Worm (Caenorhabditis elegans) whole organism, early embryonic: ENCODE results near the gene F58F12.4.

ENCODE experiments used
- F13C5.2 ChIP-seq: sonication (generic microtip); optimal IDR thresholded peaks from 2 replicates; lab custom pipeline; 2017; ENCODE audit warnings: mild to moderate bottlenecking, missing genetic modification characterization, inconsistent platforms, missing compliant biosample characterization
- ama-1 ChIP-seq: fragments of 150-350 bp; optimal IDR thresholded peaks from 2 replicates; lab custom pipeline; 2014
- ceh-13 ChIP-seq: fragments of 200-800 bp; sonication (Bioruptor generic); optimal IDR thresholded peaks from 2 replicates; lab custom pipeline; 2018; ENCODE audit warnings: mild to moderate bottlenecking, missing genetic modification characterization, missing compliant biosample characterization
- ceh-36 ChIP-seq: sonication (generic microtip); optimal IDR thresholded peaks from 2 replicates; lab custom pipeline; 2016; ENCODE audit warnings: missing genetic modification characterization, inconsistent platforms, missing compliant biosample characterization
- ets-7 ChIP-seq: sonication (generic microtip); optimal IDR thresholded peaks from 2 replicates; lab custom pipeline; 2016; ENCODE audit warnings: missing genotype, missing genetic modification characterization, missing compliant biosample characterization
- flt-1 ChIP-seq: fragments of 200-800 bp; sonication (Bioruptor generic); IDR thresholded peaks from 2 replicates; pipeline ENCODE4 v1.3.6; 2022; ENCODE audit warnings: missing genetic modification characterization, missing compliant biosample characterization
- hmbx-1 ChIP-seq: sonication (generic microtip); optimal IDR thresholded peaks from 2 replicates; lab custom pipeline; 2016; ENCODE audit warnings: mild to moderate bottlenecking, missing genetic modification characterization, missing compliant biosample characterization
- sea-1 ChIP-seq: fragments of 200-800 bp; sonication (Bioruptor generic); conservative IDR thresholded peaks from 2 replicates; pipeline ENCODE4 v1.3.6; 2022; ENCODE audit warnings: missing genetic modification characterization, missing compliant biosample characterization
- tbx-11 ChIP-seq: fragments of 200-800 bp; sonication (Bioruptor generic); IDR thresholded peaks from 2 replicates; pipeline ENCODE4 v1.3.6; 2022; ENCODE audit warnings: missing genetic modification characterization, missing compliant biosample characterization

ce11 chrII:6386467-6386866 lies at the start of gene F58F12.4:
- TF ChIP-seq flt-1 (GFP tag; lab: Robert Waterston, UW) (no peak), F13C5.2 (no peak), ceh-13 (GFP tag; lab: Kevin White, UChicago) (no peak), ama-1 (no peak), tbx-11 (no peak), ceh-36 (tag; lab: Kevin White, UChicago) (no peak), ets-7 (no peak), hmbx-1 (no peak), sea-1 (GFP tag; lab: Robert Waterston, UW) (no peak)
